Worm (Caenorhabditis elegans) whole organism, L1 larva: ENCODE data around the gene F35F10.5.

Source experiments
- fos-1 ChIP-seq: fragments of 150-350 bp; optimal IDR thresholded peaks from 2 replicates; lab custom pipeline; 2014; ENCODE audit warnings: missing biosample characterization, missing genetic modification characterization
- irx-1 ChIP-seq: sonication (generic microtip); optimal IDR thresholded peaks from 2 replicates; lab custom pipeline; 2016; ENCODE audit warnings: missing genetic modification characterization, missing compliant biosample characterization
- nhr-237 ChIP-seq: fragments of 150-350 bp; optimal IDR thresholded peaks from 2 replicates; lab custom pipeline; 2014; ENCODE audit warnings: missing biosample characterization, missing genetic modification characterization
- nhr-28 ChIP-seq: fragments of 150-350 bp; optimal IDR thresholded peaks from 2 replicates; lab custom pipeline; 2014; ENCODE audit warnings: missing biosample characterization, missing genetic modification characterization
- nhr-90 ChIP-seq: sonication (generic microtip); optimal IDR thresholded peaks from 2 replicates; lab custom pipeline; 2016; ENCODE audit warnings: mild to moderate bottlenecking, missing genetic modification characterization, missing compliant biosample characterization; ENCODE audit not compliant: poor library complexity
- skn-1 ChIP-seq: fragments of 150-350 bp; optimal IDR thresholded peaks from 2 replicates; lab custom pipeline; 2014; ENCODE audit warnings: missing biosample characterization, missing genetic modification characterization
- tbx-2 ChIP-seq: sonication (generic microtip); optimal IDR thresholded peaks from 2 replicates; lab custom pipeline; 2016; ENCODE audit warnings: missing genetic modification characterization, missing compliant biosample characterization
- unc-62 ChIP-seq: fragments of 150-350 bp; optimal IDR thresholded peaks from 2 replicates; lab custom pipeline; 2014; ENCODE audit warnings: missing biosample characterization, missing genetic modification reagents, missing genetic modification characterization
- unc-86 ChIP-seq: sonication (generic microtip); optimal IDR thresholded peaks from 2 replicates; lab custom pipeline; 2016; ENCODE audit warnings: missing genetic modification characterization, missing compliant biosample characterization

DNA sequence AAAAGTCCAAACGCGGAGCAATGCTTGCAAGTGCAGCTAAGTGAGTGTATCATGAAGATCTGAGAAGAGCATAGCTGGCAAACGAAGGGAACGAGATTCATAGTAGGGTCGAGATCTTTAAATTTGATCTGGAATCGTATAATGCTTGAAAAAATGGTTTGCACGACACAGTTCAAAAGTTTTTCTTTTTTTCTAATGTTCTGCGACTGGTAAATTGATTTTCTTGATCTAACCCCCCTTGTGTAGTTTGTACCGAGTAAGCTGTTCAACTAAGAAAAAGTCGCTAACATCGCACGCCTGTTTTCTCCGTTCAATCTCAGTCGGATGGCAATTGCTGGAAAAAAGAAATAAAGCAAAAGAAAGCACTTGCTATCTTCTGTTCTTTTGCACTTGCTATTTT is 35.7 kb downstream of the F35F10.5 start, which contains the start of gene C17B7.14:
- TF ChIP-seq nhr-90 (tag; lab: Kevin White, UChicago) = no peak
- TF ChIP-seq irx-1 (tag; lab: Kevin White, UChicago) = no peak
- TF ChIP-seq tbx-2 (tag; lab: Kevin White, UChicago) = no peak
- no peak for TF ChIP-seq skn-1 (tag; lab: Kevin White, UChicago)
- no peak for TF ChIP-seq nhr-237 (tag; lab: Kevin White, UChicago)
- TF ChIP-seq fos-1 = no peak
- no peak for TF ChIP-seq unc-62
- TF ChIP-seq unc-86 (tag; lab: Kevin White, UChicago) = no peak
- no peak for TF ChIP-seq nhr-28 (tag; lab: Kevin White, UChicago)
